Worm (Caenorhabditis elegans) whole organism, L3 larva: ENCODE measurements around the gene pho-12.

Source experiments
- R02D3.7 ChIP-seq: fragments of 150-350 bp; optimal IDR thresholded peaks from 2 replicates; lab custom pipeline; 2014; ENCODE audit warnings: missing biosample characterization, missing genetic modification characterization
- ZK546.5 ChIP-seq: sonication (generic microtip); optimal IDR thresholded peaks from 2 replicates; lab custom pipeline; 2017; ENCODE audit warnings: missing biosample characterization, missing genetic modification characterization
- aly-2 ChIP-seq: fragments of 150-350 bp; optimal IDR thresholded peaks from 2 replicates; lab custom pipeline; 2014; ENCODE audit warnings: missing biosample characterization, missing genetic modification characterization
- ama-1 ChIP-seq: fragments of 150-350 bp; optimal IDR thresholded peaks from 2 replicates; lab custom pipeline; 2018
- ceh-16 ChIP-seq: sonication (generic microtip); optimal IDR thresholded peaks from 2 replicates; lab custom pipeline; 2017; ENCODE audit warnings: missing biosample characterization, missing genetic modification characterization
- ceh-9 ChIP-seq: sonication (generic microtip); optimal IDR thresholded peaks from 2 replicates; lab custom pipeline; 2018; ENCODE audit warnings: missing biosample characterization, missing genetic modification characterization
- daf-12 ChIP-seq: fragments of 150-350 bp; optimal IDR thresholded peaks from 2 replicates; lab custom pipeline; 2014; ENCODE audit warnings: missing biosample characterization, missing genetic modification reagents, missing genetic modification characterization
- egl-27 ChIP-seq: sonication (generic microtip); optimal IDR thresholded peaks from 4 replicates; lab custom pipeline; 2017; ENCODE audit warnings: missing biosample characterization, missing genetic modification reagents, missing genetic modification characterization
- egl-5 ChIP-seq: fragments of 150-350 bp; optimal IDR thresholded peaks from 2 replicates; lab custom pipeline; 2017; ENCODE audit warnings: missing biosample characterization, missing genetic modification reagents, missing genetic modification characterization, inconsistent platforms
- elt-1 ChIP-seq: fragments of 150-350 bp; optimal IDR thresholded peaks from 2 replicates; lab custom pipeline; 2014; ENCODE audit warnings: missing biosample characterization, missing genetic modification characterization
- elt-2 ChIP-seq: sonication (generic microtip); optimal IDR thresholded peaks from 2 replicates; lab custom pipeline; 2016; ENCODE audit warnings: missing genetic modification reagents, mild to moderate bottlenecking, missing genetic modification characterization, missing compliant biosample characterization
- elt-3 ChIP-seq, 3 experiments: fragments of 150-350 bp in 1 of 3; sonication (generic microtip) in 2 of 3; optimal IDR thresholded peaks; 2 replicates in 2 of 3; 4 replicates in 1 of 3; lab custom pipeline; 2014 to 2017; ENCODE audit warnings: missing biosample characterization in 3 of 3, missing genetic modification characterization in 3 of 3
- eor-1 ChIP-seq, 2 experiments: fragments of 150-350 bp; optimal IDR thresholded peaks; 2 replicates each; lab custom pipeline; 2014 to 2018; ENCODE audit warnings: missing biosample characterization in 2 of 2, missing genetic modification characterization in 2 of 2
- fkh-10 ChIP-seq: sonication (generic microtip); optimal IDR thresholded peaks from 2 replicates; lab custom pipeline; 2017; ENCODE audit warnings: missing biosample characterization, missing genetic modification reagents, missing genetic modification characterization
- fos-1 ChIP-seq: fragments of 150-350 bp; optimal IDR thresholded peaks from 2 replicates; lab custom pipeline; 2014; ENCODE audit warnings: missing biosample characterization, missing genetic modification characterization
- hmg-11 ChIP-seq: sonication (generic microtip); optimal IDR thresholded peaks from 2 replicates; lab custom pipeline; 2016; ENCODE audit warnings: missing genetic modification characterization, missing compliant biosample characterization
- jun-1 ChIP-seq: fragments of 150-350 bp; optimal IDR thresholded peaks from 2 replicates; lab custom pipeline; 2014; ENCODE audit warnings: missing biosample characterization, missing genetic modification reagents, missing genetic modification characterization
- lin-15B ChIP-seq: fragments of 150-350 bp; optimal IDR thresholded peaks from 2 replicates; lab custom pipeline; 2014; ENCODE audit warnings: missing biosample characterization, missing genetic modification characterization
- lin-39 ChIP-seq: fragments of 150-350 bp; optimal IDR thresholded peaks from 2 replicates; lab custom pipeline; 2018; ENCODE audit warnings: missing biosample characterization, missing genetic modification reagents, missing genetic modification characterization
- lsy-12 ChIP-seq: sonication (generic microtip); optimal IDR thresholded peaks from 2 replicates; lab custom pipeline; 2016; ENCODE audit warnings: mild to moderate bottlenecking, missing genetic modification characterization, missing compliant biosample characterization
- mml-1 ChIP-seq: fragments of 150-350 bp; sonication (generic microtip); optimal IDR thresholded peaks from 3 replicates; lab custom pipeline; 2014; ENCODE audit warnings: missing biosample characterization, missing genetic modification characterization
- nfya-1 ChIP-seq: sonication (generic microtip); optimal IDR thresholded peaks from 2 replicates; lab custom pipeline; 2017; ENCODE audit warnings: missing genetic modification characterization, mild to moderate bottlenecking, missing compliant biosample characterization, antibody characterized with exemption, moderate library complexity; ENCODE audit not compliant: insufficient read depth
- nhr-11 ChIP-seq: fragments of 150-350 bp; optimal IDR thresholded peaks from 2 replicates; lab custom pipeline; 2014; ENCODE audit warnings: missing biosample characterization, missing genetic modification characterization
- nhr-12 ChIP-seq: fragments of 150-350 bp; optimal IDR thresholded peaks from 2 replicates; lab custom pipeline; 2014; ENCODE audit warnings: missing biosample characterization, missing genetic modification characterization
- nhr-23 ChIP-seq: fragments of 150-350 bp; optimal IDR thresholded peaks from 2 replicates; lab custom pipeline; 2014; ENCODE audit warnings: missing biosample characterization, missing genetic modification reagents, missing genetic modification characterization
- nhr-237 ChIP-seq: fragments of 150-350 bp; optimal IDR thresholded peaks from 2 replicates; lab custom pipeline; 2014; ENCODE audit warnings: missing biosample characterization, missing genetic modification characterization
- nhr-25 ChIP-seq: sonication (generic microtip); optimal IDR thresholded peaks from 2 replicates; lab custom pipeline; 2017; ENCODE audit warnings: missing biosample characterization, missing genetic modification characterization
- nhr-28 ChIP-seq: fragments of 150-350 bp; optimal IDR thresholded peaks from 2 replicates; lab custom pipeline; 2014; ENCODE audit warnings: missing biosample characterization, missing genetic modification characterization
- nhr-43 ChIP-seq: sonication (generic microtip); optimal IDR thresholded peaks from 2 replicates; lab custom pipeline; 2016; ENCODE audit warnings: mild to moderate bottlenecking, missing genetic modification characterization, missing compliant biosample characterization; ENCODE audit not compliant: poor library complexity, severe bottlenecking
- nhr-67 ChIP-seq: fragments of 150-350 bp; optimal IDR thresholded peaks from 2 replicates; lab custom pipeline; 2014; ENCODE audit warnings: missing biosample characterization, missing genetic modification characterization
- nhr-76 ChIP-seq: fragments of 150-350 bp; sonication (generic microtip); optimal IDR thresholded peaks from 5 replicates; lab custom pipeline; 2014; ENCODE audit warnings: missing biosample characterization, missing genetic modification characterization
- nhr-77 ChIP-seq: fragments of 150-350 bp; optimal IDR thresholded peaks from 2 replicates; lab custom pipeline; 2014; ENCODE audit warnings: missing biosample characterization, missing genetic modification characterization
- pha-4 ChIP-seq: fragments of 150-350 bp; optimal IDR thresholded peaks from 2 replicates; lab custom pipeline; 2014; ENCODE audit warnings: missing biosample characterization, missing genetic modification reagents, missing genetic modification characterization
- pqm-1 ChIP-seq: fragments of 150-350 bp; optimal IDR thresholded peaks from 2 replicates; lab custom pipeline; 2017; ENCODE audit warnings: missing biosample characterization, missing genetic modification characterization, inconsistent platforms
- tbx-2 ChIP-seq: sonication (generic microtip); optimal IDR thresholded peaks from 2 replicates; lab custom pipeline; 2016; ENCODE audit warnings: mild to moderate bottlenecking, missing genetic modification characterization, missing compliant biosample characterization
- unc-39 ChIP-seq: sonication (generic microtip); optimal IDR thresholded peaks from 4 replicates; lab custom pipeline; 2017; ENCODE audit warnings: missing biosample characterization, missing genetic modification characterization
- unc-62 ChIP-seq: fragments of 150-350 bp; sonication (generic microtip); optimal IDR thresholded peaks from 4 replicates; lab custom pipeline; 2014; ENCODE audit warnings: missing biosample characterization, missing genetic modification reagents, missing genetic modification characterization
- ztf-11 ChIP-seq: fragments of 150-350 bp; optimal IDR thresholded peaks from 2 replicates; lab custom pipeline; 2014; ENCODE audit warnings: missing biosample characterization, missing genetic modification characterization

The pho-12 gene

ce11 chrII:5105020-5105419, 44.4 kb upstream of the pho-12 start (continued):
- peak; percentile 6 for TF ChIP-seq lin-15B (tag; lab: Kevin White, UChicago)
- peak; percentile 78 for TF ChIP-seq pha-4
- TF ChIP-seq fos-1 = no peak
- no peak for TF ChIP-seq egl-5 (tag; lab: Kevin White, UChicago)
- TF ChIP-seq tbx-2 (tag; lab: Kevin White, UChicago) = peak; percentile 75

- TF ChIP-seq nhr-237 (tag; lab: Kevin White, UChicago) (no peak), hmg-11 (no peak), nhr-12 (no peak), elt-2 (peak; percentile 99), nhr-76 (tag; lab: Kevin White, UChicago) (no peak), pqm-1 (tag; lab: Kevin White, UChicago) (peak; percentile 42), pha-4 (peak; percentile 27), nhr-23 (tag; lab: Kevin White, UChicago) (no peak), jun-1 (tag; lab: Kevin White, UChicago) (peak; percentile 33)
Measured at ce11 chrII:5103784-5104457, 43.3 kb upstream of the pho-12 start, which contains the start of the genes C04G6.11 and mpk-2. Gene C04G6.11 (minus strand): TSS chrII:5103834. Gene mpk-2 (plus strand): TSS chrII:5104118.

ce11 chrII:5103189-5103588, 42.6 kb upstream of the pho-12 start:
- peak; percentile 88 for TF ChIP-seq elt-1 (tag; lab: Kevin White, UChicago)
- TF ChIP-seq nhr-25 = peak; percentile 3
- TF ChIP-seq hmg-11 = no peak

ce11 chrII:5101701-5102100, 41.1 kb upstream of the pho-12 start, which contains the start of the genes idpb-3 and idpb-1:
Gene idpb-3 (minus strand): TSS chrII:5101801.
Gene idpb-1 (plus strand): TSS chrII:5101984.
- no peak for TF ChIP-seq fos-1
- TF ChIP-seq nhr-28 = no peak
- no peak for TF ChIP-seq ZK546.5
- TF ChIP-seq nhr-11 (tag; lab: Kevin White, UChicago) = no peak
- no peak for TF ChIP-seq daf-12
- TF ChIP-seq R02D3.7 (tag; lab: Kevin White, UChicago) = no peak
- TF ChIP-seq ceh-16 (tag; lab: Kevin White, UChicago) = no peak
- no peak for TF ChIP-seq nhr-25

- TF ChIP-seq unc-39 (tag; lab: Kevin White, UChicago) (no peak), nhr-43 (tag; lab: Kevin White, UChicago) (no peak), unc-62 (GFP tag; lab: Kevin White, UChicago) (no peak), pha-4 (no peak), nhr-28 (no peak), nhr-77 (tag; lab: Kevin White, UChicago) (no peak), lsy-12 (tag; lab: Kevin White, UChicago) (no peak), jun-1 (tag; lab: Kevin White, UChicago) (no peak), nhr-67 (tag; lab: Kevin White, UChicago) (no peak)
Measured at ce11 chrII:5099649-5100048, 39.0 kb upstream of the pho-12 start, which contains the start of gene C04G6.6. Gene C04G6.6 (minus strand): TSS chrII:5099749.

- TF ChIP-seq ceh-9 (tag; lab: Kevin White, UChicago) (no peak), nfya-1 (tag; lab: Kevin White, UChicago) (peak; percentile 86)
- TF ChIP-seq, all 47 proteins: peak for 1
Measured at ce11 chrII:5099034-5099433, 38.4 kb upstream of the pho-12 start.

- TF ChIP-seq elt-1 (tag; lab: Kevin White, UChicago) (no peak), ztf-11 (tag; lab: Kevin White, UChicago) (no peak), ama-1 (no peak), eor-1 (tag; optimal IDR thresholded peaks at IDR 0.05; lab: Kevin White, UChicago) (no peak), elt-3 (tag; optimal IDR thresholded peaks at IDR 0.05; lab: Kevin White, UChicago) (no peak), nhr-25 (no peak), R02D3.7 (tag; lab: Kevin White, UChicago) (no peak), elt-2 (no peak), ceh-9 (tag; lab: Kevin White, UChicago) (no peak), daf-12 (no peak), ceh-16 (tag; lab: Kevin White, UChicago) (no peak), mml-1 (tag; lab: Kevin White, UChicago) (no peak), egl-27 (no peak), unc-62 (GFP tag; lab: Kevin White, UChicago) (no peak), aly-2 (tag; lab: Kevin White, UChicago) (no peak), jun-1 (tag; lab: Kevin White, UChicago) (no peak), fkh-10 (GFP tag; lab: Kevin White, UChicago) (no peak), lin-39 (tag; lab: Kevin White, UChicago) (no peak), unc-39 (tag; lab: Kevin White, UChicago) (no peak)
Measured at ce11 chrII:5093945-5094344, 33.3 kb upstream of the pho-12 start, which contains the start of gene C04G6.13. Gene C04G6.13 (plus strand): TSS chrII:5094245.
